Worm (Caenorhabditis elegans) whole organism, early embryonic: ENCODE results near the gene F15B9.8.

Experiments
- B0310.2 ChIP-seq: sonication (generic microtip); optimal IDR thresholded peaks from 2 replicates; lab custom pipeline; 2016; ENCODE audit warnings: mild to moderate bottlenecking, missing genetic modification characterization, missing compliant biosample characterization
- F13C5.2 ChIP-seq: sonication (generic microtip); optimal IDR thresholded peaks from 2 replicates; lab custom pipeline; 2017; ENCODE audit warnings: mild to moderate bottlenecking, missing genetic modification characterization, inconsistent platforms, missing compliant biosample characterization
- aly-1 ChIP-seq: sonication (generic microtip); optimal IDR thresholded peaks from 2 replicates; lab custom pipeline; 2016; ENCODE audit warnings: missing genetic modification characterization, missing compliant biosample characterization
- ama-1 ChIP-seq: fragments of 150-350 bp; optimal IDR thresholded peaks from 2 replicates; lab custom pipeline; 2014
- ceh-13 ChIP-seq: fragments of 200-800 bp; sonication (Bioruptor generic); optimal IDR thresholded peaks from 2 replicates; lab custom pipeline; 2018; ENCODE audit warnings: mild to moderate bottlenecking, missing genetic modification characterization, missing compliant biosample characterization
- ceh-36 ChIP-seq: sonication (generic microtip); optimal IDR thresholded peaks from 2 replicates; lab custom pipeline; 2016; ENCODE audit warnings: missing genetic modification characterization, inconsistent platforms, missing compliant biosample characterization
- ets-7 ChIP-seq: sonication (generic microtip); optimal IDR thresholded peaks from 2 replicates; lab custom pipeline; 2016; ENCODE audit warnings: missing genotype, missing genetic modification characterization, missing compliant biosample characterization
- flt-1 ChIP-seq: fragments of 200-800 bp; sonication (Bioruptor generic); IDR thresholded peaks from 2 replicates; pipeline ENCODE4 v1.3.6; 2022; ENCODE audit warnings: missing genetic modification characterization, missing compliant biosample characterization
- hmbx-1 ChIP-seq: sonication (generic microtip); optimal IDR thresholded peaks from 2 replicates; lab custom pipeline; 2016; ENCODE audit warnings: mild to moderate bottlenecking, missing genetic modification characterization, missing compliant biosample characterization
- hmg-4 ChIP-seq: fragments of 200-800 bp; sonication (Bioruptor generic); optimal IDR thresholded peaks from 2 replicates; lab custom pipeline; 2018; ENCODE audit warnings: mild to moderate bottlenecking, missing genetic modification characterization, missing compliant biosample characterization
- hnd-1 ChIP-seq: sonication (generic microtip); optimal IDR thresholded peaks from 2 replicates; lab custom pipeline; 2016; ENCODE audit warnings: missing genetic modification characterization, missing compliant biosample characterization
- pes-1 ChIP-seq: fragments of 200-800 bp; sonication (Bioruptor generic); IDR thresholded peaks from 2 replicates; pipeline ENCODE4 v1.3.6; 2022; ENCODE audit warnings: missing genetic modification reagents, missing genetic modification characterization, missing compliant biosample characterization
- scrt-1 ChIP-seq: fragments of 200-800 bp; sonication (Bioruptor generic); IDR thresholded peaks from 2 replicates; pipeline ENCODE4 v1.3.6; 2022; ENCODE audit warnings: missing genetic modification characterization, missing compliant biosample characterization
- sea-1 ChIP-seq: fragments of 200-800 bp; sonication (Bioruptor generic); conservative IDR thresholded peaks from 2 replicates; pipeline ENCODE4 v1.3.6; 2022; ENCODE audit warnings: missing genetic modification characterization, missing compliant biosample characterization
- tbx-11 ChIP-seq: fragments of 200-800 bp; sonication (Bioruptor generic); IDR thresholded peaks from 2 replicates; pipeline ENCODE4 v1.3.6; 2022; ENCODE audit warnings: missing genetic modification characterization, missing compliant biosample characterization
- tbx-37 ChIP-seq: fragments of 200-800 bp; sonication (Bioruptor generic); conservative IDR thresholded peaks from 2 replicates; pipeline ENCODE4 v1.3.6; 2022; ENCODE audit warnings: missing genetic modification reagents, missing genetic modification characterization, missing compliant biosample characterization
- tra-4 ChIP-seq: sonication (generic microtip); optimal IDR thresholded peaks from 2 replicates; lab custom pipeline; 2017; ENCODE audit warnings: missing genetic modification characterization, missing compliant biosample characterization

F15B9.8 gene

DNA sequence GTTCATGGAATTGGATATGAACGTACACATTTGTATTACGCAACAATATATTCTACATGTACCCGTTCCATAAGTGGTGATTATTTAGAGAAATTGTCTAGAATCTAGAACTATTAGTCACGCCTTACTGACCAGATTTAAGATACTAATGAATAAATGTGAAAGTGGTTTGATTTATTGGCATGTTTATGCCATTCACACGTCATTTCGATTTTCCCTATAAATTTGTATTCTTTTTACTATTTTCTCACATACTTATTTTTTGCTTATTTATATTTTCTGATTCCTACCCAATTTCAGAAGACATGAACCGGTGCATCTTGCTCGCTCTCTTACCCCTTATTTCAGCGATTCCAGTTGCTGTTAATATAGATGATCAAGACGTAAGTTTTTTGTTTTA, at the start of gene F15B9.8:
Gene F15B9.8, plus strand, starts transcription at position 301 of the 400 bp plus-strand sequence.
- TF ChIP-seq F13C5.2 (tag; lab: Kevin White, UChicago) = no peak
- TF ChIP-seq sea-1 (GFP tag; lab: Robert Waterston, UW) = no peak
- TF ChIP-seq ama-1 = no peak

DNA sequence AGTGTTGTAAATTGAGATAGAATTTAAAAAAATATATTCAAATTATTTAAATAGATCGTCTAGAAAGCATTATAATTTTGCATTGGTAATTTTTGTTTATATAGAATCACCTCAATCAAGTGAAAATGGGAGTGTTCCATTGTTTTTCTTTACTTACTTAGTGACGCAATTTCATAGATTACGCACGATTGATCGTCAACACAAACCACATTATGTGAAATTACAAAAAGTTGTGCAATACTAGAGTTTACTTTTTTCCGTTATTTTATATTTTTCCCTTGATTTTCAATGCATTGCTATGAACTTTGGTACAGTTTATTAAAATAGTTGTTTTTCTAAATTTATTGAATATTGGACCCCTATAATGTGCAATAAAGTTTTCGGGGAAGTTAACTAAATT, 48.9 kb upstream of the F15B9.8 start, which contains the start of gene T16G1.5:
Gene T16G1.5, minus strand, starts transcription at position 119 of the 400 bp plus-strand sequence.
- TF ChIP-seq tbx-11 (GFP tag; lab: Robert Waterston, UW) (no peak), flt-1 (GFP tag; lab: Robert Waterston, UW) (no peak), hnd-1 (tag; lab: Kevin White, UChicago) (no peak), hmbx-1 (tag; lab: Kevin White, UChicago) (no peak), tbx-37 (GFP tag; lab: Robert Waterston, UW) (no peak), tra-4 (tag; lab: Kevin White, UChicago) (no peak), ceh-13 (GFP tag; lab: Kevin White, UChicago) (no peak), aly-1 (tag; lab: Kevin White, UChicago) (no peak), ceh-36 (tag; lab: Kevin White, UChicago) (no peak), hmg-4 (GFP tag; lab: Kevin White, UChicago) (no peak), sea-1 (GFP tag; lab: Robert Waterston, UW) (no peak), ama-1 (no peak), ets-7 (tag; lab: Kevin White, UChicago) (no peak), scrt-1 (no peak)

DNA sequence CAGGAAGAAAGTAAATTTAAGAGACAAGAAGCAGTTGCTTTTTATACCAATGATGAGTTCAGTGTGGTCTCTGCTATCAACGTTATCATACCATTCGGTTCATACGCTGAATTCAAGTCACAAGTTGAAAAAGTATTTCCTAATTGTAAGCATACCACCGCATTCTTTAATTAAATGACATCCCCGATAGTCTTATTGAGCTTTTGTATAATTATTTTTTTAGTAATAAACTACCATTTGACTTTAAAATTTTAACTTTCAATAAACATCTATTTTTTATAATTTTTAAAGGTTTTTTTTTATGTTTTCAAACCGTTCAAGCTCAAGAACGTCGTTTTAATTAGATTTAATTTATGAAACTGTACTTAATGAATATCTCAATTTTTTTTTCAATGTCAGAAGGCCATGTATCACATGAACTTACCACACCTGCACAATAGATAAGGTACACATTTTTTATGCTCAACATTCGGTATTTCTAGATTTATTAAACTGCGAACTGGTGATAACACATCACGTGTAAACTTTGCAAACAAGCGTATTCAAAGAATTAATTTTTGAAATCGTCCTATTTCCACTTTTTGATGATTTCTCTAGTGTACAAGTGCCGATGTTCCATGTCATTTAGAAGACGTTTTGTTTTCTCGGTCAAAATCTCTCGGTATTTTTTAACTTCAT, 46.4 kb upstream of the F15B9.8 start, which contains the start of gene T16G1.4:
Gene T16G1.4, minus strand, starts transcription at position 51 of the 678 bp plus-strand sequence.
- no peak for TF ChIP-seq ceh-13 (GFP tag; lab: Kevin White, UChicago)
- no peak for TF ChIP-seq ets-7 (tag; lab: Kevin White, UChicago)
- TF ChIP-seq scrt-1 = no peak
- TF ChIP-seq F13C5.2 (tag; lab: Kevin White, UChicago) = no peak
- no peak for TF ChIP-seq sea-1 (GFP tag; lab: Robert Waterston, UW)

DNA sequence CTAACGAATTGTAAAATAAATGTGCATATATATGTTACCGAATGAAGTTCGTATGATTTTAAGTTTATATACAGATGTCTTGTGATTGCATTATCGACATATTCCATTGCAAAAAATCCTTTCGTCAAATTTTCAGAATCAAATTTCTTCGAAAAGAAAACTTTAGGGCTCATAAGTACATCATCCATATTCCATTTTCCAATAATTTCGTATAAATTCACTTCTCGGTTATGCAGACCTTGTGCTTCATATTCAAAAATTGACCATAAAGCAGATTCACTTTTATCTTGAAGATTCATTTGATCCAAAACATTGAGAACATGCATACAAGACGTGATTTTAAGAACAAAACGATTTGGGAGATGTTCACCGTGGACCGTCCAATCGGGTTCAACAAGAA, 45.0 kb upstream of the F15B9.8 start:
- TF ChIP-seq ets-7 (tag; lab: Kevin White, UChicago) = no peak
- no peak for TF ChIP-seq scrt-1
- TF ChIP-seq flt-1 (GFP tag; lab: Robert Waterston, UW) = no peak
- TF ChIP-seq tra-4 (tag; lab: Kevin White, UChicago) = no peak
- TF ChIP-seq aly-1 (tag; lab: Kevin White, UChicago) = no peak
- no peak for TF ChIP-seq ama-1
- no peak for TF ChIP-seq B0310.2 (tag; lab: Kevin White, UChicago)
- no peak for TF ChIP-seq hmbx-1 (tag; lab: Kevin White, UChicago)
- TF ChIP-seq F13C5.2 (tag; lab: Kevin White, UChicago) = no peak
- TF ChIP-seq hnd-1 (tag; lab: Kevin White, UChicago) = no peak
- no peak for TF ChIP-seq tbx-37 (GFP tag; lab: Robert Waterston, UW)
- TF ChIP-seq hmg-4 (GFP tag; lab: Kevin White, UChicago) = no peak
- TF ChIP-seq ceh-13 (GFP tag; lab: Kevin White, UChicago) = no peak
- no peak for TF ChIP-seq ceh-36 (tag; lab: Kevin White, UChicago)
- no peak for TF ChIP-seq sea-1 (GFP tag; lab: Robert Waterston, UW)
- TF ChIP-seq tbx-11 (GFP tag; lab: Robert Waterston, UW) = no peak
- no peak for TF ChIP-seq pes-1

DNA sequence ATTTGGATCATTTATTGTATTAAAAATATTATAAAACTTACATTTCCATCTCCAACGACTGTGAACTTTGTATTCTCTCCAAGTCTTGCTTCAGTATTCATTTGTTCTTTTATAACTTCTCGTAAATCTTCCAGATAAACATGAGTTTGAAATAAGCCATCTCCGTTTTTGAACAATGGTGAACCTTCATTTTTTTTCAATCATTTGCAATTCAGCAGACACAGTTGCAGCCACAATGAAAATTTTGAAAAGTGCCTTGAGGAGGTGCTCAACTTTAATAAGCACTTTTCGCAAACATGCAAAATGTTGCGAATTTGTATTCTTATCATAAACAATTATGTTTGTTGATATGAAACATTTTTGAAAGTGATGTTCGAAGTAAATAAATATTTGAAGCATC, 44.1 kb upstream of the F15B9.8 start, which contains the start of gene T16G1.3:
Gene T16G1.3, minus strand, starts transcription at position 101 of the 400 bp plus-strand sequence.
- TF ChIP-seq pes-1 = no peak
- TF ChIP-seq tbx-11 (GFP tag; lab: Robert Waterston, UW) = no peak
- TF ChIP-seq tra-4 (tag; lab: Kevin White, UChicago) = no peak
- no peak for TF ChIP-seq hmg-4 (GFP tag; lab: Kevin White, UChicago)
- no peak for TF ChIP-seq ceh-13 (GFP tag; lab: Kevin White, UChicago)
- no peak for TF ChIP-seq scrt-1
- TF ChIP-seq F13C5.2 (tag; lab: Kevin White, UChicago) = no peak
- TF ChIP-seq aly-1 (tag; lab: Kevin White, UChicago) = no peak
- TF ChIP-seq hnd-1 (tag; lab: Kevin White, UChicago) = no peak
- no peak for TF ChIP-seq B0310.2 (tag; lab: Kevin White, UChicago)
- no peak for TF ChIP-seq sea-1 (GFP tag; lab: Robert Waterston, UW)
- no peak for TF ChIP-seq ama-1
- no peak for TF ChIP-seq ceh-36 (tag; lab: Kevin White, UChicago)
- no peak for TF ChIP-seq ets-7 (tag; lab: Kevin White, UChicago)
- no peak for TF ChIP-seq tbx-37 (GFP tag; lab: Robert Waterston, UW)
- no peak for TF ChIP-seq hmbx-1 (tag; lab: Kevin White, UChicago)
- TF ChIP-seq flt-1 (GFP tag; lab: Robert Waterston, UW) = no peak

DNA sequence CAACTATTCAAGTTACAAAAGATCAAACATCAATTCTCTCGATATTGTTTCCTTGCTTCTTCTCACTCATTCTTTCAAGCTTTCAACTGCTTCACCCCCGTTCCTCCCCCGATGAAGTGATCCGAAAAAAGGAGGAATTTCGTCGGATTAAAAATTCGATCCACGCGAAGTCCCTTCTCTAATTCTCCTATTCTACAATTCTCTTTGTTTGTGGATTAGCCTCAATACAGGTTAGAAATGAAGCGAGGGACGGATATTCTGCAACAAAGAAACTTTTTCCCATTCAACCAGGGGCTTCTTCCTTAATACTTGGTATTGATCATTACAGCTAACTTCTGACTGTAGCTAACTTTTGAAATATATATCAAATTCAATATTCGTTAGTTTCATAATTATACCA, 43.6 kb upstream of the F15B9.8 start, which contains the start of gene grl-2:
Gene grl-2, plus strand, starts transcription at position 301 of the 400 bp plus-strand sequence.
- TF ChIP-seq tbx-11 (GFP tag; lab: Robert Waterston, UW) (no peak), pes-1 (no peak), aly-1 (tag; lab: Kevin White, UChicago) (no peak), tra-4 (tag; lab: Kevin White, UChicago) (no peak), flt-1 (GFP tag; lab: Robert Waterston, UW) (no peak), B0310.2 (tag; lab: Kevin White, UChicago) (no peak), hmbx-1 (tag; lab: Kevin White, UChicago) (no peak), sea-1 (GFP tag; lab: Robert Waterston, UW) (no peak)

DNA sequence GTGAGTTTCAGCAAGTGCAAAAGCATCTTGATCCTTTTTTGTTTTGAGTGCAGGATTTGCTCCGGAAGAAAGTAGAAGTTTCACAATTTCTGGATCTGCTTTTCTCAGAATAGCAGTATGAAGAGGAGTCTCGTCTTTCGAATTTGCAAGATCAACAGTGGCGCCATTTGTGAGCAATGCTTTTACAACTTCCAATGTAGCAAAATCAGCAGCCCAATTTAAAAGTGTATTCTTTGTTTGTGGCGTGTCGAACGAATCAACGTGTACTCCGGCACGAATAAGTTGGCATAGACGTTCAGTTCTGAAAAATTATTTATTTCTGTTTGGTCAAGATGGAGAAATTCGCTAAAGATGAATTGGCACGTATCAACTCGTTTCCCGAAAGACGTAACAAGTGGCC, 38.7 kb upstream of the F15B9.8 start, which contains the start of gene T16G1.13:
Gene T16G1.13, plus strand, starts transcription at position 301 of the 400 bp plus-strand sequence.
- TF ChIP-seq ama-1 = no peak
- no peak for TF ChIP-seq ets-7 (tag; lab: Kevin White, UChicago)
- TF ChIP-seq hnd-1 (tag; lab: Kevin White, UChicago) = no peak
- TF ChIP-seq tbx-11 (GFP tag; lab: Robert Waterston, UW) = no peak
- no peak for TF ChIP-seq pes-1
- no peak for TF ChIP-seq aly-1 (tag; lab: Kevin White, UChicago)
- TF ChIP-seq tbx-37 (GFP tag; lab: Robert Waterston, UW) = no peak
- no peak for TF ChIP-seq flt-1 (GFP tag; lab: Robert Waterston, UW)
